Fruit fly (Drosophila melanogaster) whole organism, embryonic: Measurements from ENCODE around the gene CG32985.

Experiments
- Asciz ChIP-seq: fragments of 200-800 bp; sonication (Bioruptor generic); optimal IDR thresholded peaks from 2 replicates; lab custom pipeline; 2017; ENCODE audit warnings: missing biosample characterization, mild to moderate bottlenecking, missing genetic modification characterization, missing genetic modification reagents
- B-H1 ChIP-seq: fragments of 200-800 bp; sonication (Bioruptor generic); IDR thresholded peaks from 3 replicates; pipeline ENCODE4 v1.3.6; 2022; ENCODE audit warnings: missing biosample characterization, missing genetic modification characterization
- CG11247 ChIP-seq: fragments of 200-800 bp; sonication (Bioruptor generic); IDR thresholded peaks from 2 replicates; pipeline ENCODE4 v1.3.6; 2022; ENCODE audit warnings: missing biosample characterization, missing genetic modification characterization
- CG11723 ChIP-seq: fragments of 200-800 bp; sonication (Bioruptor generic); optimal IDR thresholded peaks from 2 replicates; lab custom pipeline; 2017; ENCODE audit warnings: missing biosample characterization, mild to moderate bottlenecking, missing genetic modification characterization
- CG13296 ChIP-seq: fragments of 200-800 bp; sonication (Bioruptor generic); optimal IDR thresholded peaks from 3 replicates; lab custom pipeline; 2018; ENCODE audit warnings: missing biosample characterization, mild to moderate bottlenecking, missing genetic modification characterization
- CG15696 ChIP-seq: fragments of 200-800 bp; sonication (Bioruptor generic); optimal IDR thresholded peaks from 2 replicates; lab custom pipeline; 2019; ENCODE audit warnings: missing biosample characterization, mild to moderate bottlenecking, missing genetic modification characterization, moderate library complexity
- CG16815 ChIP-seq: fragments of 200-800 bp; sonication (Bioruptor generic); optimal IDR thresholded peaks from 3 replicates; lab custom pipeline; 2017; ENCODE audit warnings: missing biosample characterization, mild to moderate bottlenecking, missing genetic modification characterization
- CG17802 ChIP-seq: fragments of 200-800 bp; sonication (Bioruptor generic); optimal IDR thresholded peaks from 2 replicates; lab custom pipeline; 2018; ENCODE audit warnings: missing biosample characterization, mild to moderate bottlenecking, missing genetic modification characterization, moderate library complexity
- CG2116 ChIP-seq: fragments of 200-800 bp; sonication (Bioruptor generic); optimal IDR thresholded peaks from 3 replicates; lab custom pipeline; 2018; ENCODE audit warnings: missing biosample characterization, mild to moderate bottlenecking, missing genetic modification characterization
- CG32767 ChIP-seq: fragments of 200-800 bp; sonication (Bioruptor generic); IDR thresholded peaks from 2 replicates; pipeline ENCODE4 v1.3.6; 2022; ENCODE audit warnings: missing biosample characterization, missing genetic modification characterization
- CG3726 ChIP-seq: fragments of 200-800 bp; sonication (Bioruptor generic); IDR thresholded peaks from 3 replicates; pipeline ENCODE4, ENCODE4 v1.3.6; 2022; ENCODE audit warnings: missing biosample characterization, missing genetic modification characterization
- CG3838 ChIP-seq: fragments of 200-800 bp; sonication (Bioruptor generic); optimal IDR thresholded peaks from 3 replicates; lab custom pipeline; 2016; ENCODE audit warnings: missing biosample characterization, missing genetic modification characterization
- CG4328 ChIP-seq: fragments of 200-800 bp; sonication (Bioruptor generic); optimal IDR thresholded peaks from 3 replicates; lab custom pipeline; 2017; ENCODE audit warnings: missing biosample characterization, missing genetic modification reagents, missing genetic modification characterization
- CG8388 ChIP-seq: fragments of 200-800 bp; sonication (Bioruptor generic); optimal IDR thresholded peaks from 2 replicates; lab custom pipeline; 2019; ENCODE audit warnings: missing biosample characterization, mild to moderate bottlenecking, missing genetic modification characterization, moderate library complexity
- Chrac-16 ChIP-seq: fragments of 200-800 bp; sonication (Bioruptor generic); optimal IDR thresholded peaks from 3 replicates; lab custom pipeline; 2016; ENCODE audit warnings: missing biosample characterization, missing genetic modification characterization
- CkIIα-i1 ChIP-seq: fragments of 200-800 bp; sonication (Bioruptor generic); IDR thresholded peaks from 2 replicates; pipeline ENCODE4 v1.3.6; 2022; ENCODE audit warnings: missing biosample characterization, missing genetic modification characterization
- CrebB ChIP-seq: fragments of 200-800 bp; sonication (Bioruptor generic); optimal IDR thresholded peaks from 3 replicates; lab custom pipeline; 2018; ENCODE audit warnings: missing biosample characterization, mild to moderate bottlenecking, missing genetic modification characterization
- D19A ChIP-seq: fragments of 200-800 bp; optimal IDR thresholded peaks from 3 replicates; lab custom pipeline; 2019; ENCODE audit warnings: missing biosample characterization, mild to moderate bottlenecking, missing genetic modification characterization, moderate library complexity
- Dfd ChIP-seq, 2 experiments: fragments of >200 bp; optimal IDR thresholded peaks; 2 replicates each; lab custom pipeline; 2017; ENCODE audit warnings: missing biosample characterization in 2 of 2, missing genetic modification characterization in 2 of 2
- Dll ChIP-seq: fragments of 200-800 bp; sonication (Bioruptor generic); IDR thresholded peaks from 4 replicates; pipeline ENCODE4 v1.3.6; 2022; ENCODE audit warnings: missing biosample characterization, missing genetic modification characterization; ENCODE audit not compliant: partially characterized antibody
- E2f2 ChIP-seq: fragments of 200-800 bp; sonication (Bioruptor generic); IDR thresholded peaks from 2 replicates; pipeline ENCODE4 v1.3.6; 2022; ENCODE audit warnings: missing biosample characterization, missing genetic modification characterization
- Fer3 ChIP-seq: fragments of 200-800 bp; sonication (Bioruptor generic); optimal IDR thresholded peaks from 2 replicates; lab custom pipeline; 2018; ENCODE audit warnings: missing biosample characterization, mild to moderate bottlenecking, missing genetic modification characterization, moderate library complexity
- HLH54F ChIP-seq: fragments of 200-800 bp; sonication (Bioruptor generic); optimal IDR thresholded peaks from 3 replicates; lab custom pipeline; 2016; ENCODE audit warnings: missing biosample characterization, missing genetic modification characterization
- HmgZ ChIP-seq: fragments of 200-800 bp; sonication (Bioruptor generic); optimal IDR thresholded peaks from 2 replicates; lab custom pipeline; 2018; ENCODE audit warnings: missing biosample characterization, mild to moderate bottlenecking, missing genetic modification characterization
- Kr ChIP-seq: fragments of 200-800 bp; sonication (Bioruptor generic); optimal IDR thresholded peaks from 2 replicates; lab custom pipeline; 2017; ENCODE audit warnings: missing biosample characterization, mild to moderate bottlenecking, missing genetic modification characterization
- Myb ChIP-seq: fragments of 200-800 bp; sonication (Bioruptor generic); optimal IDR thresholded peaks from 2 replicates; lab custom pipeline; 2016; ENCODE audit warnings: missing biosample characterization, missing genetic modification characterization
- NC2α ChIP-seq: fragments of 200-800 bp; sonication (Bioruptor generic); optimal IDR thresholded peaks from 2 replicates; lab custom pipeline; 2016; ENCODE audit warnings: missing biosample characterization, missing genetic modification characterization
- NFAT ChIP-seq: fragments of 200-800 bp; sonication (Bioruptor generic); IDR thresholded peaks from 2 replicates; pipeline ENCODE4 v1.3.6; 2022; ENCODE audit warnings: missing biosample characterization, missing genetic modification characterization
- Scr ChIP-seq: fragments of 200-800 bp; sonication (Bioruptor generic); IDR thresholded peaks from 2 replicates; pipeline ENCODE4 v1.3.6; 2022; ENCODE audit warnings: missing biosample characterization, missing genetic modification characterization; ENCODE audit not compliant: partially characterized antibody
- Sin3A ChIP-seq: fragments of >200 bp; optimal IDR thresholded peaks from 2 replicates; lab custom pipeline; 2018
- Sry-δ ChIP-seq: fragments of 200-800 bp; sonication (Bioruptor generic); optimal IDR thresholded peaks from 2 replicates; lab custom pipeline; 2016; ENCODE audit warnings: missing biosample characterization, missing genetic modification characterization
- Stat92E ChIP-seq, 3 experiments: fragments of >200 bp in 2 of 3; fragments of 200-800 bp in 1 of 3; sonication (Bioruptor generic) in 1 of 3; optimal IDR thresholded peaks; 2 replicates each; lab custom pipeline; 2017 to 2019; ENCODE audit warnings: missing biosample characterization in 3 of 3, missing genetic modification characterization in 3 of 3, mild to moderate bottlenecking in 1 of 3, moderate library complexity in 1 of 3
- br ChIP-seq: fragments of >200 bp; optimal IDR thresholded peaks from 2 replicates; lab custom pipeline; 2017
- cas ChIP-seq: fragments of 200-800 bp; sonication (Bioruptor generic); IDR thresholded peaks from 2 replicates; pipeline ENCODE4 v1.3.6; 2022; ENCODE audit warnings: missing biosample characterization, missing genetic modification characterization
- fd3F ChIP-seq: fragments of 200-800 bp; sonication (Bioruptor generic); optimal IDR thresholded peaks from 2 replicates; lab custom pipeline; 2018; ENCODE audit warnings: missing biosample characterization, mild to moderate bottlenecking, missing genetic modification characterization, moderate library complexity
- gce ChIP-seq: fragments of 200-800 bp; sonication (Bioruptor generic); IDR thresholded peaks from 3 replicates; pipeline ENCODE4 v1.3.6; 2022; ENCODE audit warnings: missing biosample characterization, missing genetic modification characterization
- gcm ChIP-seq: fragments of 200-800 bp; sonication (Bioruptor generic); optimal IDR thresholded peaks from 2 replicates; lab custom pipeline; 2019; ENCODE audit warnings: missing biosample characterization, mild to moderate bottlenecking, missing genetic modification characterization, moderate library complexity
- h ChIP-seq: fragments of >200 bp; optimal IDR thresholded peaks from 2 replicates; lab custom pipeline; 2017
- hb ChIP-seq: fragments of 200-800 bp; sonication (Bioruptor generic); IDR thresholded peaks from 3 replicates; pipeline ENCODE4 v1.3.6; 2022; ENCODE audit warnings: missing biosample characterization, missing genetic modification characterization; ENCODE audit not compliant: partially characterized antibody
- kah ChIP-seq: fragments of 200-800 bp; sonication (Bioruptor generic); optimal IDR thresholded peaks from 2 replicates; lab custom pipeline; 2018; ENCODE audit warnings: missing biosample characterization, mild to moderate bottlenecking, missing genetic modification characterization
- ken ChIP-seq: fragments of 200-800 bp; sonication (Bioruptor generic); IDR thresholded peaks from 3 replicates; pipeline ENCODE4 v1.3.6; 2022; ENCODE audit warnings: missing biosample characterization, missing genetic modification characterization
- klu ChIP-seq: fragments of 200-800 bp; sonication (Bioruptor generic); IDR thresholded peaks from 2 replicates; pipeline ENCODE4 v1.3.6; 2022; ENCODE audit warnings: missing biosample characterization, missing genetic modification characterization
- lbe ChIP-seq: fragments of 200-800 bp; sonication (Bioruptor generic); optimal IDR thresholded peaks from 2 replicates; lab custom pipeline; 2016; ENCODE audit warnings: missing biosample characterization, mild to moderate bottlenecking, missing genetic modification characterization
- p53 ChIP-seq: fragments of 200-800 bp; sonication (Bioruptor generic); optimal IDR thresholded peaks from 2 replicates; lab custom pipeline; 2016; ENCODE audit warnings: missing biosample characterization, missing genetic modification characterization
- pb ChIP-seq: fragments of 200-800 bp; sonication (Bioruptor generic); optimal IDR thresholded peaks from 3 replicates; lab custom pipeline; 2016; ENCODE audit warnings: missing biosample characterization, missing genetic modification characterization
- sima ChIP-seq: fragments of 200-800 bp; sonication (Bioruptor generic); optimal IDR thresholded peaks from 2 replicates; lab custom pipeline; 2016; ENCODE audit warnings: missing biosample characterization, missing genetic modification characterization
- slou ChIP-seq: fragments of 200-800 bp; sonication (Bioruptor generic); optimal IDR thresholded peaks from 3 replicates; lab custom pipeline; 2016; ENCODE audit warnings: missing biosample characterization, missing genetic modification characterization
- sna ChIP-seq: fragments of 200-800 bp; sonication (Bioruptor generic); IDR thresholded peaks from 2 replicates; pipeline ENCODE4 v1.3.6; 2022; ENCODE audit warnings: missing biosample characterization, missing genetic modification characterization; ENCODE audit not compliant: partially characterized antibody
- tll ChIP-seq, 2 experiments: fragments of 200-800 bp in 1 of 2; fragments of >200 bp in 1 of 2; sonication (Bioruptor generic) in 1 of 2; optimal IDR thresholded peaks; 2 replicates each; lab custom pipeline; 2017 to 2019; ENCODE audit warnings: missing biosample characterization in 2 of 2, missing genetic modification characterization in 2 of 2, mild to moderate bottlenecking in 1 of 2, moderate library complexity in 1 of 2
- vnd ChIP-seq: fragments of 200-800 bp; sonication (Bioruptor generic); IDR thresholded peaks from 3 replicates; pipeline ENCODE4 v1.3.6; 2022; ENCODE audit warnings: missing biosample characterization, missing genetic modification characterization; ENCODE audit not compliant: partially characterized antibody

Gene CG32985

dm6 chr2L:8952194-8953037 lies 9.9 kb upstream of the CG32985 start (continued):
- no peak for TF ChIP-seq gce
- TF ChIP-seq ken (GFP tag; lab: Robert Waterston, UW): no peak
- no peak for TF ChIP-seq kah (GFP tag; lab: Kevin White, UChicago)
- TF ChIP-seq gcm: no peak
- TF ChIP-seq Asciz: no peak
- no peak for TF ChIP-seq CG17802
- TF ChIP-seq sima: no peak
- no peak for TF ChIP-seq slou (GFP tag; lab: Kevin White, UChicago)
- peak; percentile 40 for TF ChIP-seq HmgZ (tag; lab: Kevin White, UChicago)
- peak; percentile 10 for TF ChIP-seq Sry-δ (GFP tag; lab: Kevin White, UChicago)
- TF ChIP-seq p53 (GFP tag; lab: Kevin White, UChicago): no peak
- no peak for TF ChIP-seq Kr (GFP tag; lab: Kevin White, UChicago)
- TF ChIP-seq D19A (tag; lab: Kevin White, UChicago): no peak
- no peak for TF ChIP-seq Dll
- TF ChIP-seq CG11247 (GFP tag; lab: Robert Waterston, UW): no peak
- peak; percentile 49 for TF ChIP-seq HLH54F (GFP tag; lab: Kevin White, UChicago)
- peak; percentile 51; the same call in 1 of the 2 replicates for TF ChIP-seq Scr (GFP tag; lab: Robert Waterston, UW)
- peak; percentile 91 for TF ChIP-seq Myb (GFP tag; lab: Kevin White, UChicago)
- TF ChIP-seq CG11723: peak; percentile 11
- no peak for TF ChIP-seq Dfd (GFP tag; optimal IDR thresholded peaks at IDR 0.05; lab: Kevin White, UChicago)
- peak; percentile 42 for TF ChIP-seq CG8388 (GFP tag; lab: Kevin White, UChicago)
- TF ChIP-seq Fer3: peak; percentile 23
- peak; percentile 55 for TF ChIP-seq Chrac-16 (GFP tag; lab: Kevin White, UChicago)
- no peak for TF ChIP-seq sna
- TF ChIP-seq CkIIα-i1: no peak
- TF ChIP-seq E2f2 (GFP tag; lab: Robert Waterston, UW): peak; percentile 58
- no peak for TF ChIP-seq CrebB (tag; lab: Kevin White, UChicago)
- TF ChIP-seq CG4328 (GFP tag; lab: Kevin White, UChicago): peak; percentile 15
- TF ChIP-seq tll (GFP tag; optimal IDR thresholded peaks at IDR 0.05; lab: Kevin White, UChicago): peak in 1 of 2 experiments; percentile 26
- no peak for TF ChIP-seq CG3726 (GFP tag; lab: Robert Waterston, UW)
- no peak; the same call in 1 of the 2 replicates for TF ChIP-seq NFAT (GFP tag; lab: Robert Waterston, UW)
- TF ChIP-seq B-H1 (GFP tag; lab: Robert Waterston, UW): peak; percentile 33; the same call in 1 of the 3 replicates
- no peak for TF ChIP-seq Sin3A (lab: Kevin White, UChicago)
- no peak for TF ChIP-seq CG3838 (GFP tag; lab: Kevin White, UChicago)
- no peak for TF ChIP-seq klu (GFP tag; lab: Robert Waterston, UW)
- no peak for TF ChIP-seq cas (GFP tag; lab: Robert Waterston, UW)
- TF ChIP-seq NC2α (GFP tag; lab: Kevin White, UChicago): peak; percentile 7
- peak; percentile 27 for TF ChIP-seq CG16815
- no peak; the same call in 2 of the 3 replicates for TF ChIP-seq hb (GFP tag; lab: Robert Waterston, UW)
- TF ChIP-seq CG15696 (tag; lab: Kevin White, UChicago): peak; percentile 2
- TF ChIP-seq Stat92E (GFP tag; optimal IDR thresholded peaks at IDR 0.05; lab: Kevin White, UChicago): no peak
- TF ChIP-seq pb (GFP tag; lab: Kevin White, UChicago): no peak
- TF ChIP-seq lbe (GFP tag; lab: Kevin White, UChicago): no peak
- TF ChIP-seq h (lab: Kevin White, UChicago): no peak
- TF ChIP-seq CG32767 (GFP tag; lab: Robert Waterston, UW): no peak
- TF ChIP-seq CG2116 (GFP tag; lab: Kevin White, UChicago): no peak
- TF ChIP-seq fd3F (GFP tag; lab: Kevin White, UChicago): no peak
- TF ChIP-seq vnd: peak; percentile 59; the same call in 1 of the 3 replicates
- TF ChIP-seq CG13296 (GFP tag; lab: Kevin White, UChicago): peak; percentile 7
- TF ChIP-seq br (lab: Kevin White, UChicago): no peak
